Fruit fly (Drosophila melanogaster): Measurements from ENCODE around the gene CG18766.

The CG18766 gene

DNA sequence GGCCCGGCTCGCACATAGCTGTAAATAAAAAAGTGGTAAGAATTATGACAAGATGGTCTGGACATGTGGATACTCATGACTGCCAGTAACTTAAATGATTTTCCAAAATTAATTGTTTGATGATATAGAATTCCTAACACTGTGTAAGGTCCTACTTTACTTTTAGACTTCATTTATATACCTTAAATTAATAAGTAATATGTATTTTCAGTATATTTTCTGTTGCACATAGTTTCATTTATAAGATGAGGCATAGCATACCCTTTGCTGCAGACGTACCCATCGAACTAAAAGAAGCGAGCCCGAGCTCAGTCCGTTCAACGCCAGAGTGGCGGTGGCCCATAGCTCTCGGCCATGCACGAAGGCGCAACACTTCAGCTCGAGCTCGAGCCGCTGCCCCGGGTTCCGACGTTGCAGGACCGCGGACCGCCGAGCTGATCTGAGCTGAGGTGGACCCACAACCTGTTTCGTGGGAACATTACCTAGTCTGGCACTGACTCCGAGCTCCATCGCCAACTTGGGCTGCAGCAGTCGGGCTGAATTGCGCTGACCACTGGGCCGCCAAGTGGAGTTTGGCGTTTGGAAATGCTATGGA, 27.5 kb downstream of the CG18766 start (continued):
- TF ChIP-seq spab (GFP tag; optimal IDR thresholded peaks at IDR 0.05): peak; percentile 66
- peak; percentile 21 for TF ChIP-seq Sox15 (GFP tag; optimal IDR thresholded peaks at IDR 0.05)
- TF ChIP-seq CG9139 (GFP tag; optimal IDR thresholded peaks at IDR 0.05): peak; percentile 49
- TF ChIP-seq CG3032 (tag; optimal IDR thresholded peaks at IDR 0.05): peak; percentile 69
- peak; percentile 70 for TF ChIP-seq Eip75B (GFP tag; optimal IDR thresholded peaks at IDR 0.05)
- peak; percentile 47 for TF ChIP-seq CG7368 (GFP tag; optimal IDR thresholded peaks at IDR 0.05)
- TF ChIP-seq Hr39 (GFP tag; optimal IDR thresholded peaks at IDR 0.05): peak; percentile 45
- TF ChIP-seq Met (GFP tag; optimal IDR thresholded peaks at IDR 0.05): peak; percentile 78
- TF ChIP-seq Ets21C (GFP tag; optimal IDR thresholded peaks at IDR 0.05): peak; percentile 32
- peak in 1 of 2 experiments; percentile 71 for TF ChIP-seq salr (GFP tag; optimal IDR thresholded peaks at IDR 0.05)
- TF ChIP-seq lz (GFP tag; optimal IDR thresholded peaks at IDR 0.05): peak; percentile 64
- TF ChIP-seq OdsH (GFP tag; optimal IDR thresholded peaks at IDR 0.05): peak; percentile 72
- peak; percentile 60 for TF ChIP-seq net (GFP tag; optimal IDR thresholded peaks at IDR 0.05)
- TF ChIP-seq CG11902 (GFP tag; optimal IDR thresholded peaks at IDR 0.05): peak; percentile 56
- TF ChIP-seq Sox102F (GFP tag; optimal IDR thresholded peaks at IDR 0.05): peak; percentile 54
- TF ChIP-seq Eip93F (GFP tag; optimal IDR thresholded peaks at IDR 0.05): peak; percentile 64
- peak; percentile 64 for TF ChIP-seq dsx (GFP tag; optimal IDR thresholded peaks at IDR 0.05; ENCODE audit: poor library complexity, severe bottlenecking)
- TF ChIP-seq CG6808 (GFP tag; optimal IDR thresholded peaks at IDR 0.05): peak; percentile 70
- peak; percentile 63 for TF ChIP-seq Sox14 (GFP tag; optimal IDR thresholded peaks at IDR 0.05)
- peak; percentile 37; the same call in 1 of the 2 replicates for TF ChIP-seq Gug (GFP tag; IDR thresholded peaks at IDR 0.05)
- TF ChIP-seq Lpt (GFP tag; optimal IDR thresholded peaks at IDR 0.05): peak; percentile 48
- peak; percentile 63 for TF ChIP-seq CG11762 (GFP tag; optimal IDR thresholded peaks at IDR 0.05; ENCODE audit: insufficient read depth)
- TF ChIP-seq Hr38 (GFP tag; optimal IDR thresholded peaks at IDR 0.05): no peak

DNA sequence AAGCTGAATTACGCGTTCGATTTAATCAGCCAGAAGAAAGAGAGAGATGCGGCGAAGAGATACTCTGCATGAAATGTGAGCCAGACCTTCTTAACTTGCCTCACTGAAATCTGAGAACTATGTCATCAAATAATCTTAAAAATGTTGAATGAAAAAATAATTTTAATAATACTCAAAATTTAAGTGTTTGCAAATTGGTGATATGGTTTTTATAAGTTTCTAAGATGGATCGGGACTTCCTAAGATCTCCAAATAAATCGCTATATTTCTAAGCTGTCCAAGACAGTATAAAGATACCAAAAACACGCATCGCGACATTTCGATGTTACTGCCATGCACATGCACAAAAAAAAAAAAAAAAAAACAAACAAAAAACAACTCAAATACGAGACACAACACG, 30.1 kb downstream of the CG18766 start:
- TF ChIP-seq fd59A (GFP tag; optimal IDR thresholded peaks at IDR 0.05) (no peak), CG32006 (GFP tag; optimal IDR thresholded peaks at IDR 0.05) (no peak), dac (GFP tag; optimal IDR thresholded peaks at IDR 0.05) (no peak), Hr39 (GFP tag; optimal IDR thresholded peaks at IDR 0.05) (no peak), CG11762 (GFP tag; optimal IDR thresholded peaks at IDR 0.05; ENCODE audit: insufficient read depth) (no peak), Hr4 (GFP tag; optimal IDR thresholded peaks at IDR 0.05) (no peak), Sox14 (GFP tag; optimal IDR thresholded peaks at IDR 0.05) (peak; percentile 4), Eip78C (GFP tag) (peak; percentile 54), Sox15 (GFP tag; optimal IDR thresholded peaks at IDR 0.05) (no peak), esn (GFP tag; optimal IDR thresholded peaks at IDR 0.05) (peak; percentile 25), CG8319 (GFP tag; optimal IDR thresholded peaks at IDR 0.05) (no peak), svp (GFP tag) (peak; percentile 67), fkh (GFP tag; optimal IDR thresholded peaks at IDR 0.05) (no peak), CG6792 (GFP tag; optimal IDR thresholded peaks at IDR 0.05) (no peak), CG11294 (GFP tag; IDR thresholded peaks at IDR 0.05) (no peak), CG9139 (GFP tag; optimal IDR thresholded peaks at IDR 0.05) (no peak), ss (GFP tag; optimal IDR thresholded peaks at IDR 0.05) (no peak), CG6808 (GFP tag; optimal IDR thresholded peaks at IDR 0.05) (no peak), CG4318 (GFP tag; optimal IDR thresholded peaks at IDR 0.05) (no peak), CG16779 (tag; optimal IDR thresholded peaks at IDR 0.05) (no peak), Gug (GFP tag; IDR thresholded peaks at IDR 0.05) (no peak), Hr38 (GFP tag; optimal IDR thresholded peaks at IDR 0.05) (no peak), CG31627 (GFP tag; optimal IDR thresholded peaks at IDR 0.05) (no peak), Sox102F (GFP tag; optimal IDR thresholded peaks at IDR 0.05) (peak; percentile 9), topi (GFP tag; optimal IDR thresholded peaks at IDR 0.05) (peak; percentile 18), CG7368 (GFP tag; optimal IDR thresholded peaks at IDR 0.05) (no peak), CG6854 (GFP tag; optimal IDR thresholded peaks at IDR 0.05) (no peak), cyc (GFP tag; optimal IDR thresholded peaks at IDR 0.05) (peak; percentile 13), OdsH (GFP tag; optimal IDR thresholded peaks at IDR 0.05) (no peak), CG3032 (tag; optimal IDR thresholded peaks at IDR 0.05) (no peak), CG6276 (GFP tag; optimal IDR thresholded peaks at IDR 0.05) (no peak), Met (GFP tag; optimal IDR thresholded peaks at IDR 0.05) (peak; percentile 33)

Measured in whole organism, prepupa.